Fruit fly (Drosophila melanogaster) whole organism, embryonic: ENCODE results near the gene CG3032.

Experiments
- CG12769 ChIP-seq: fragments of 200-800 bp; sonication (Bioruptor generic); optimal IDR thresholded peaks from 2 replicates; lab custom pipeline; 2019; ENCODE audit warnings: missing biosample characterization, mild to moderate bottlenecking, missing genetic modification characterization, moderate library complexity
- CG15269 ChIP-seq: fragments of 200-800 bp; sonication (Bioruptor generic); optimal IDR thresholded peaks from 2 replicates; lab custom pipeline; 2018; ENCODE audit warnings: missing biosample characterization, mild to moderate bottlenecking, missing genetic modification characterization, moderate library complexity
- CG9215 ChIP-seq: fragments of 200-800 bp; sonication (Bioruptor generic); IDR thresholded peaks from 2 replicates; pipeline ENCODE4 v1.3.6; 2022; ENCODE audit warnings: missing biosample characterization, missing genetic modification characterization
- CTCF ChIP-seq: fragments of 200-800 bp; sonication (Bioruptor generic); optimal IDR thresholded peaks from 2 replicates; lab custom pipeline; 2017; ENCODE audit warnings: missing biosample characterization, mild to moderate bottlenecking, missing genetic modification characterization, moderate library complexity
- Chrac-16 ChIP-seq: fragments of 200-800 bp; sonication (Bioruptor generic); optimal IDR thresholded peaks from 3 replicates; lab custom pipeline; 2016; ENCODE audit warnings: missing biosample characterization, missing genetic modification characterization
- Nf-YA ChIP-seq: fragments of 200-800 bp; sonication (Bioruptor generic); IDR thresholded peaks from 2 replicates; pipeline ENCODE4 v1.3.6; 2022; ENCODE audit warnings: missing biosample characterization, missing genetic modification characterization
- TFAM ChIP-seq: fragments of 200-800 bp; sonication (Bioruptor generic); optimal IDR thresholded peaks from 2 replicates; lab custom pipeline; 2017; ENCODE audit warnings: missing biosample characterization, missing genetic modification characterization, inconsistent platforms
- h ChIP-seq: fragments of >200 bp; optimal IDR thresholded peaks from 2 replicates; lab custom pipeline; 2017
- lola ChIP-seq, 3 experiments: fragments of >200 bp in 2 of 3; fragments of 200-800 bp in 1 of 3; sonication (Bioruptor generic) in 1 of 3; optimal IDR thresholded peaks; 2 replicates each; lab custom pipeline; 2017 to 2019; ENCODE audit warnings: missing biosample characterization in 3 of 3, missing genetic modification characterization in 3 of 3, mild to moderate bottlenecking in 1 of 3, moderate library complexity in 1 of 3
- peb ChIP-seq: fragments of 200-800 bp; sonication (Bioruptor generic); IDR thresholded peaks from 2 replicates; pipeline ENCODE4 v1.3.6; 2022; ENCODE audit warnings: missing biosample characterization, missing genetic modification characterization
- tll ChIP-seq, 2 experiments: fragments of 200-800 bp in 1 of 2; fragments of >200 bp in 1 of 2; sonication (Bioruptor generic) in 1 of 2; optimal IDR thresholded peaks; 2 replicates each; lab custom pipeline; 2017 to 2019; ENCODE audit warnings: missing biosample characterization in 2 of 2, missing genetic modification characterization in 2 of 2, mild to moderate bottlenecking in 1 of 2, moderate library complexity in 1 of 2

DNA sequence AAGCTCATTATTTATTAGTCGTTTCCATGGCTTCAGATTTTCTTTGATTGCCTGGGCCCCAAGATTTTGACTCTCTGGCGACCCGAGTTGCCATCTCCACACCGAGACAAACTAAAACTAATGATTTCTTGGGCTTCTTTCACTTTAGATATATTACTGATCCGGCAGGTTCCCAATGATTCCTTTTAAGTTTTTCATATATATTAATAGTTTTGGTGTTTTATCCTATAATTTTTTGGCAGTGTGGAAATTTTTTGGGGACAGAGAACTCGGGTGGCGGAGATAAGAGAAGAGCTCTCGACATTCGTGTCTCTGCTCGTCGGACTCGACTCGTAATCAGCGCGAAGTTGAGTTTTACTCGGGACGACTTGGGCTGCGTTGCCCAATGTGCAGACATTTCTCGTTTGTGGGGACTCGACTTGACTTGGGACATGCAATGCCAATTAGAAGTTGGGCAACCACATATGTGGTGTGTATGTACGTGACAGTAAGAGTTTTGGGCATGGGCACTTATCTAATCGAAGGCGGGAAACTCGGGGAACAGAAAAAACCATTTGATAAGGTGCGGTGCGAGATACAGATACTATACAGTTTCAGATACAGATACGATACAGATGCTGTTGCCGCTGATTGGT, 12.4 kb downstream of the CG3032 start:
- no peak for TF ChIP-seq peb (GFP tag; lab: Robert Waterston, UW)
- no peak for TF ChIP-seq CTCF (GFP tag; lab: Kevin White, UChicago)
- no peak for TF ChIP-seq h (lab: Kevin White, UChicago)
- no peak for TF ChIP-seq Nf-YA (GFP tag; lab: Robert Waterston, UW)
- peak; percentile 60 for TF ChIP-seq CG15269 (tag; lab: Kevin White, UChicago)
- TF ChIP-seq CG12769 (tag; lab: Kevin White, UChicago): peak; percentile 59
- TF ChIP-seq tll (GFP tag; optimal IDR thresholded peaks at IDR 0.05; lab: Kevin White, UChicago): no peak
- no peak for TF ChIP-seq TFAM (GFP tag; lab: Kevin White, UChicago)
- TF ChIP-seq lola (GFP tag; optimal IDR thresholded peaks at IDR 0.05; lab: Kevin White, UChicago): no peak
- TF ChIP-seq CG9215 (GFP tag; lab: Robert Waterston, UW): peak; percentile 41; the same call in 1 of the 2 replicates
- peak; percentile 31 for TF ChIP-seq Chrac-16 (GFP tag; lab: Kevin White, UChicago)
